Fruit fly (Drosophila melanogaster): ENCODE measurements around the gene CG31827.
"Not testable (repeated sequence)": the region's sequence is repeated elsewhere in the genome, so short reads cannot be mapped to it uniquely, and the experiment has no call there.

CG31827 gene

dm6 chr2L:15704871-15705270, at the start of gene CG31827:
Gene CG31827 (plus strand): TSS chr2L:15705171.
- not testable (repeated sequence) for TF ChIP-seq rn (GFP tag; IDR thresholded peaks at IDR 0.05); CG17806 (tag; optimal IDR thresholded peaks at IDR 0.05); fd96Ca (GFP tag; IDR thresholded peaks at IDR 0.05)

- not testable (repeated sequence) for TF ChIP-seq D1 (tag; optimal IDR thresholded peaks at IDR 0.05); Pif1B (GFP tag; optimal IDR thresholded peaks at IDR 0.05); CG17806 (tag; optimal IDR thresholded peaks at IDR 0.05)
Measured at dm6 chr2L:15659374-15659773, 45.6 kb upstream of the CG31827 start, which contains the start of gene CG44141. Gene CG44141 (minus strand): TSS chr2L:15659474.

- TF ChIP-seq CG4496 (GFP tag; IDR thresholded peaks at IDR 0.05); CG10348 (GFP tag; IDR thresholded peaks at IDR 0.05); CG9948 (tag; optimal IDR thresholded peaks at IDR 0.05): not testable (repeated sequence)
Measured at dm6 chr2L:15660741-15661140, 44.2 kb upstream of the CG31827 start, which contains the start of gene CG18477. Gene CG18477 (plus strand): TSS chr2L:15661041.

- TF ChIP-seq CG8301 (tag; optimal IDR thresholded peaks at IDR 0.05); CG15710 (tag; optimal IDR thresholded peaks at IDR 0.05); CG14655 (GFP tag; optimal IDR thresholded peaks at IDR 0.05): not testable (repeated sequence)
Measured at dm6 chr2L:15669874-15670273, 35.1 kb upstream of the CG31827 start, which contains the start of gene CG18478. Gene CG18478 (plus strand): TSS chr2L:15670174.

- not testable (repeated sequence) for TF ChIP-seq CG17806 (tag; optimal IDR thresholded peaks at IDR 0.05); CG15710 (tag; optimal IDR thresholded peaks at IDR 0.05); Pif1A (GFP tag; optimal IDR thresholded peaks at IDR 0.05)
Measured at dm6 chr2L:15676002-15676401, 29.0 kb upstream of the CG31827 start, which contains the start of gene CG43923. Gene CG43923 (minus strand): TSS chr2L:15676102.

- TF ChIP-seq EcR (GFP tag; optimal IDR thresholded peaks at IDR 0.05); CG15710 (tag; optimal IDR thresholded peaks at IDR 0.05); rn (GFP tag; IDR thresholded peaks at IDR 0.05): not testable (repeated sequence)
Measured at dm6 chr2L:15694371-15694770, 10.6 kb upstream of the CG31827 start, which contains the start of gene CG44140. Gene CG44140 (minus strand): TSS chr2L:15694471.

- TF ChIP-seq CG13204 (GFP tag; optimal IDR thresholded peaks at IDR 0.05); Ets98B (GFP tag; IDR thresholded peaks at IDR 0.05); CG9948 (tag; optimal IDR thresholded peaks at IDR 0.05): not testable (repeated sequence)
Measured at dm6 chr2L:15695738-15696137, 9.2 kb upstream of the CG31827 start, which contains the start of gene CG31780. Gene CG31780 (plus strand): TSS chr2L:15696038.

dm6 chr2L:15710999-15711398, 6.0 kb downstream of the CG31827 start, which contains the start of gene CG43924:
Gene CG43924 (minus strand): TSS chr2L:15711099.
- not testable (repeated sequence) for TF ChIP-seq Snoo (tag; optimal IDR thresholded peaks at IDR 0.05); EcR (GFP tag; optimal IDR thresholded peaks at IDR 0.05); gl (tag; optimal IDR thresholded peaks at IDR 0.05)

- TF ChIP-seq CG8159 (tag; optimal IDR thresholded peaks at IDR 0.05); CG10348 (GFP tag; IDR thresholded peaks at IDR 0.05); CG12605 (GFP tag; IDR thresholded peaks at IDR 0.05): not testable (repeated sequence)
Measured at dm6 chr2L:15718172-15718571, 13.2 kb downstream of the CG31827 start, which contains the start of gene stol. Gene stol (minus strand): TSS chr2L:15718272.

- no peak for TF ChIP-seq CG34367 (tag; optimal IDR thresholded peaks at IDR 0.05)
- no peak for TF ChIP-seq EcR (GFP tag; optimal IDR thresholded peaks at IDR 0.05)
- no peak for TF ChIP-seq Pif1A (GFP tag; optimal IDR thresholded peaks at IDR 0.05)
- TF ChIP-seq CG32121 (GFP tag; IDR thresholded peaks at IDR 0.05) = no peak
- no peak for TF ChIP-seq rn (GFP tag; IDR thresholded peaks at IDR 0.05)
- TF ChIP-seq fd96Ca (GFP tag; IDR thresholded peaks at IDR 0.05) = no peak
Measured at dm6 chr2L:15731687-15732086, 26.7 kb downstream of the CG31827 start.

All from whole organism, pupa.